Worm (Caenorhabditis elegans) whole organism, L1 larva: ENCODE data around the gene srbc-3.

ENCODE experiments used
- ama-1 ChIP-seq: fragments of 150-350 bp; optimal IDR thresholded peaks from 2 replicates; lab custom pipeline; 2014
- elt-3 ChIP-seq, 6 experiments: fragments of 150-350 bp in 1 of 6; sonication (generic microtip); optimal IDR thresholded peaks; 2 replicates each; lab custom pipeline; 2017 to 2018; ENCODE audit warnings: missing biosample characterization in 6 of 6, missing genetic modification characterization in 6 of 6, inconsistent platforms in 1 of 6
- fkh-10 ChIP-seq: sonication (generic microtip); optimal IDR thresholded peaks from 2 replicates; lab custom pipeline; 2017; ENCODE audit warnings: missing biosample characterization, missing genetic modification reagents, missing genetic modification characterization
- hpl-2 ChIP-seq: fragments of 150-350 bp; optimal IDR thresholded peaks from 2 replicates; lab custom pipeline; 2014; ENCODE audit warnings: missing biosample characterization, missing genetic modification reagents, missing genetic modification characterization
- lin-15B ChIP-seq: fragments of 150-350 bp; sonication (generic microtip); optimal IDR thresholded peaks from 3 replicates; lab custom pipeline; 2014; ENCODE audit warnings: missing biosample characterization, missing genetic modification characterization
- lin-39 ChIP-seq: fragments of 150-350 bp; optimal IDR thresholded peaks from 2 replicates; lab custom pipeline; 2014; ENCODE audit warnings: missing biosample characterization, missing genetic modification reagents, missing genetic modification characterization
- mdl-1 ChIP-seq, 2 experiments: fragments of 150-350 bp; optimal IDR thresholded peaks; 2 replicates each; lab custom pipeline; 2014 to 2017; ENCODE audit warnings: missing biosample characterization in 2 of 2, missing genetic modification characterization in 2 of 2, inconsistent platforms in 1 of 2
- nhr-11 ChIP-seq: fragments of 150-350 bp; optimal IDR thresholded peaks from 2 replicates; lab custom pipeline; 2014; ENCODE audit warnings: missing biosample characterization, missing genetic modification characterization
- nhr-12 ChIP-seq: sonication (generic microtip); optimal IDR thresholded peaks from 2 replicates; lab custom pipeline; 2017; ENCODE audit warnings: missing biosample characterization, missing genetic modification characterization
- nhr-71 ChIP-seq: sonication (generic microtip); optimal IDR thresholded peaks from 2 replicates; lab custom pipeline; 2016; ENCODE audit warnings: mild to moderate bottlenecking, missing genetic modification characterization, moderate library complexity, missing compliant biosample characterization
- pax-3 ChIP-seq: fragments of 200-800 bp; sonication (Bioruptor generic); optimal IDR thresholded peaks from 2 replicates; lab custom pipeline; 2018; ENCODE audit warnings: mild to moderate bottlenecking, missing genetic modification characterization, moderate library complexity, missing compliant biosample characterization
- pqm-1 ChIP-seq: sonication (generic microtip); optimal IDR thresholded peaks from 3 replicates; lab custom pipeline; 2017; ENCODE audit warnings: missing biosample characterization, missing genetic modification characterization
- rnt-1 ChIP-seq: sonication (generic microtip); optimal IDR thresholded peaks from 2 replicates; lab custom pipeline; 2016; ENCODE audit warnings: mild to moderate bottlenecking, missing genetic modification characterization, moderate library complexity, missing compliant biosample characterization
- tbx-2 ChIP-seq: sonication (generic microtip); optimal IDR thresholded peaks from 2 replicates; lab custom pipeline; 2016; ENCODE audit warnings: missing genetic modification characterization, missing compliant biosample characterization

ce11 chrV:3297764-3298163 is 10.5 kb upstream of the srbc-3 start, which contains the start of gene srx-122:
- TF ChIP-seq nhr-11 (tag; lab: Kevin White, UChicago) (no peak), tbx-2 (tag; lab: Kevin White, UChicago) (no peak), pax-3 (no peak), ama-1 (lab: Kevin White, UChicago) (no peak), elt-3 (tag; optimal IDR thresholded peaks at IDR 0.05; lab: Kevin White, UChicago) (no peak), lin-15B (tag; lab: Kevin White, UChicago) (no peak), nhr-71 (tag; lab: Kevin White, UChicago) (no peak), lin-39 (no peak), hpl-2 (no peak), mdl-1 (tag; optimal IDR thresholded peaks at IDR 0.05; lab: Kevin White, UChicago) (no peak), nhr-12 (tag; lab: Kevin White, UChicago) (no peak), fkh-10 (GFP tag; lab: Kevin White, UChicago) (no peak), rnt-1 (tag; lab: Kevin White, UChicago) (no peak), pqm-1 (tag; lab: Kevin White, UChicago) (no peak)
